Worm (Caenorhabditis elegans) whole organism, L4/young adult: ENCODE results near the gene idpb-3.

Experiments
- W03F9.2 ChIP-seq: fragments of 150-350 bp; optimal IDR thresholded peaks from 2 replicates; lab custom pipeline; 2014; ENCODE audit warnings: missing biosample characterization, missing genetic modification characterization
- dao-5 ChIP-seq: sonication (generic microtip); optimal IDR thresholded peaks from 2 replicates; lab custom pipeline; 2016; ENCODE audit warnings: missing genotype, missing genetic modification characterization, moderate library complexity, missing compliant biosample characterization
- him-1 ChIP-seq: sonication (generic microtip); optimal IDR thresholded peaks from 2 replicates; lab custom pipeline; 2016; ENCODE audit warnings: missing genotype, missing genetic modification reagents, missing genetic modification characterization, missing compliant biosample characterization

ce11 chrII:5120612-5121011 is 19.0 kb upstream of the idpb-3 start:
- no peak for TF ChIP-seq W03F9.2 (tag; lab: Kevin White, UChicago)
- no peak for TF ChIP-seq him-1 (tag; lab: Kevin White, UChicago)
- no peak for TF ChIP-seq dao-5 (tag; lab: Kevin White, UChicago)
